Fruit fly (Drosophila melanogaster) whole organism, embryonic: ENCODE data around the gene CG3662.

Experiments
- ATbp ChIP-seq: fragments of 200-800 bp; sonication (Bioruptor generic); optimal IDR thresholded peaks from 2 replicates; lab custom pipeline; 2017; ENCODE audit warnings: missing biosample characterization, mild to moderate bottlenecking, missing genetic modification characterization, missing genetic modification reagents
- Abd-B ChIP-seq: fragments of 200-800 bp; sonication (Bioruptor generic); optimal IDR thresholded peaks from 2 replicates; lab custom pipeline; 2018; ENCODE audit warnings: missing biosample characterization, mild to moderate bottlenecking, missing genetic modification characterization, moderate library complexity
- Ada2b ChIP-seq: fragments of 200-800 bp; sonication (Bioruptor generic); IDR thresholded peaks from 2 replicates; pipeline ENCODE4 v1.3.6; 2022; ENCODE audit warnings: missing biosample characterization, missing genetic modification characterization
- B-H1 ChIP-seq: fragments of 200-800 bp; sonication (Bioruptor generic); IDR thresholded peaks from 3 replicates; pipeline ENCODE4 v1.3.6; 2022; ENCODE audit warnings: missing biosample characterization, missing genetic modification characterization
- CG10543 ChIP-seq: fragments of 200-800 bp; sonication (Bioruptor generic); optimal IDR thresholded peaks from 3 replicates; lab custom pipeline; 2017; ENCODE audit warnings: missing biosample characterization, mild to moderate bottlenecking, missing genetic modification characterization, moderate library complexity
- CG10565 ChIP-seq: fragments of 200-800 bp; sonication (Bioruptor generic); optimal IDR thresholded peaks from 3 replicates; lab custom pipeline; 2016; ENCODE audit warnings: missing biosample characterization, mild to moderate bottlenecking, missing genetic modification characterization
- CG12071 ChIP-seq: fragments of 200-800 bp; sonication (Bioruptor generic); optimal IDR thresholded peaks from 3 replicates; lab custom pipeline; 2018; ENCODE audit warnings: missing biosample characterization, mild to moderate bottlenecking, missing genetic modification characterization
- CG12236 ChIP-seq: fragments of 200-800 bp; sonication (Bioruptor generic); optimal IDR thresholded peaks from 2 replicates; lab custom pipeline; 2016; ENCODE audit warnings: missing biosample characterization, missing genetic modification characterization
- CG1233 ChIP-seq: fragments of 200-800 bp; sonication (Bioruptor generic); optimal IDR thresholded peaks from 4 replicates; lab custom pipeline; 2018; ENCODE audit warnings: missing biosample characterization, mild to moderate bottlenecking, missing genetic modification characterization
- CG13624 ChIP-seq: fragments of 200-800 bp; sonication (Bioruptor generic); optimal IDR thresholded peaks from 2 replicates; lab custom pipeline; 2016; ENCODE audit warnings: missing biosample characterization, missing genetic modification characterization
- CG1529 ChIP-seq: fragments of 200-800 bp; sonication (Bioruptor generic); optimal IDR thresholded peaks from 3 replicates; lab custom pipeline; 2018; ENCODE audit warnings: missing biosample characterization, missing genetic modification characterization
- CG1603 ChIP-seq: fragments of 200-800 bp; sonication (Bioruptor generic); optimal IDR thresholded peaks from 2 replicates; lab custom pipeline; 2019; ENCODE audit warnings: missing biosample characterization, mild to moderate bottlenecking, missing genetic modification characterization, moderate library complexity
- CG18619 ChIP-seq: fragments of 200-800 bp; sonication (Bioruptor generic); optimal IDR thresholded peaks from 3 replicates; lab custom pipeline; 2017; ENCODE audit warnings: missing biosample characterization, mild to moderate bottlenecking, missing genetic modification characterization
- CG2199 ChIP-seq: fragments of 200-800 bp; sonication (Bioruptor generic); IDR thresholded peaks from 3 replicates; pipeline ENCODE4 v1.3.6; 2022; ENCODE audit warnings: missing biosample characterization, missing genetic modification characterization
- CG7745 ChIP-seq: fragments of 200-800 bp; sonication (Bioruptor generic); optimal IDR thresholded peaks from 2 replicates; lab custom pipeline; 2018; ENCODE audit warnings: missing biosample characterization, mild to moderate bottlenecking, missing genetic modification characterization, moderate library complexity
- CG9817 ChIP-seq: fragments of 200-800 bp; sonication (Bioruptor generic); optimal IDR thresholded peaks from 2 replicates; lab custom pipeline; 2018; ENCODE audit warnings: missing biosample characterization, mild to moderate bottlenecking, missing genetic modification characterization, moderate library complexity
- CkIIα-i1 ChIP-seq: fragments of 200-800 bp; sonication (Bioruptor generic); IDR thresholded peaks from 2 replicates; pipeline ENCODE4 v1.3.6; 2022; ENCODE audit warnings: missing biosample characterization, missing genetic modification characterization
- D ChIP-seq, 2 experiments: fragments of 200-800 bp in 1 of 2; fragments of >200 bp in 1 of 2; sonication (Bioruptor generic) in 1 of 2; optimal IDR thresholded peaks; 2 replicates in 1 of 2; 3 replicates in 1 of 2; lab custom pipeline; 2017; ENCODE audit warnings: mild to moderate bottlenecking in 1 of 2, missing biosample characterization in 1 of 2, missing genetic modification characterization in 1 of 2, missing genetic modification reagents in 1 of 2
- Dll ChIP-seq: fragments of 200-800 bp; sonication (Bioruptor generic); IDR thresholded peaks from 4 replicates; pipeline ENCODE4 v1.3.6; 2022; ENCODE audit warnings: missing biosample characterization, missing genetic modification characterization; ENCODE audit not compliant: partially characterized antibody
- Hr51 ChIP-seq, 2 experiments: fragments of 200-800 bp; sonication (Bioruptor generic); optimal IDR thresholded peaks; 2 replicates in 1 of 2; 3 replicates in 1 of 2; lab custom pipeline; 2016 to 2018; ENCODE audit warnings: missing biosample characterization in 2 of 2, missing genetic modification characterization in 2 of 2, mild to moderate bottlenecking in 1 of 2, moderate library complexity in 1 of 2
- NC2β ChIP-seq: fragments of 200-800 bp; sonication (Bioruptor generic); optimal IDR thresholded peaks from 2 replicates; lab custom pipeline; 2016; ENCODE audit warnings: missing biosample characterization, missing genetic modification characterization
- Nf-YC ChIP-seq: fragments of 200-800 bp; optimal IDR thresholded peaks from 3 replicates; lab custom pipeline; 2019; ENCODE audit warnings: missing biosample characterization, mild to moderate bottlenecking, missing genetic modification characterization, moderate library complexity
- Oli ChIP-seq: fragments of 200-800 bp; sonication (Bioruptor generic); optimal IDR thresholded peaks from 2 replicates; lab custom pipeline; 2018; ENCODE audit warnings: missing biosample characterization, mild to moderate bottlenecking, missing genetic modification characterization, moderate library complexity
- Rfx ChIP-seq: fragments of 200-800 bp; sonication (Bioruptor generic); IDR thresholded peaks from 2 replicates; pipeline ENCODE4 v1.3.6; 2022; ENCODE audit warnings: missing biosample characterization, missing genetic modification characterization
- Ssrp ChIP-seq: fragments of 200-800 bp; sonication (Bioruptor generic); optimal IDR thresholded peaks from 2 replicates; lab custom pipeline; 2018; ENCODE audit warnings: missing biosample characterization, mild to moderate bottlenecking, missing genetic modification characterization, moderate library complexity
- Stat92E ChIP-seq, 3 experiments: fragments of >200 bp in 2 of 3; fragments of 200-800 bp in 1 of 3; sonication (Bioruptor generic) in 1 of 3; optimal IDR thresholded peaks; 2 replicates each; lab custom pipeline; 2017 to 2019; ENCODE audit warnings: missing biosample characterization in 3 of 3, missing genetic modification characterization in 3 of 3, mild to moderate bottlenecking in 1 of 3, moderate library complexity in 1 of 3
- TFAM ChIP-seq: fragments of 200-800 bp; sonication (Bioruptor generic); optimal IDR thresholded peaks from 2 replicates; lab custom pipeline; 2017; ENCODE audit warnings: missing biosample characterization, missing genetic modification characterization, inconsistent platforms
- Taf1 ChIP-seq: fragments of 200-800 bp; sonication (Bioruptor generic); IDR thresholded peaks from 2 replicates; pipeline ENCODE4 v1.3.6; 2022; ENCODE audit warnings: missing biosample characterization, missing genetic modification characterization
- Xbp1 ChIP-seq: fragments of 200-800 bp; sonication (Bioruptor generic); optimal IDR thresholded peaks from 3 replicates; lab custom pipeline; 2016; ENCODE audit warnings: missing biosample characterization, mild to moderate bottlenecking, missing genetic modification characterization
- amos ChIP-seq: fragments of 200-800 bp; sonication (Bioruptor generic); IDR thresholded peaks from 2 replicates; pipeline ENCODE4 v1.3.6; 2022; ENCODE audit warnings: missing biosample characterization, missing genetic modification characterization; ENCODE audit not compliant: partially characterized antibody
- bsh ChIP-seq, 2 experiments: fragments of 200-800 bp; sonication (Bioruptor generic); optimal IDR thresholded peaks; 2 replicates each; lab custom pipeline; 2017 to 2018; ENCODE audit warnings: mild to moderate bottlenecking in 2 of 2, missing biosample characterization in 2 of 2, missing genetic modification characterization in 2 of 2, moderate library complexity in 1 of 2
- cato ChIP-seq: fragments of 200-800 bp; sonication (Bioruptor generic); optimal IDR thresholded peaks from 2 replicates; lab custom pipeline; 2016; ENCODE audit warnings: missing biosample characterization, missing genetic modification characterization, borderline replicate concordance
- disco-r ChIP-seq: fragments of 200-800 bp; sonication (Bioruptor generic); optimal IDR thresholded peaks from 2 replicates; lab custom pipeline; 2016; ENCODE audit warnings: missing biosample characterization, missing genetic modification characterization
- eyg ChIP-seq: fragments of 200-800 bp; sonication (Bioruptor generic); optimal IDR thresholded peaks from 3 replicates; lab custom pipeline; 2016; ENCODE audit warnings: missing biosample characterization, missing genetic modification characterization
- fd102C ChIP-seq: fragments of 200-800 bp; sonication (Bioruptor generic); optimal IDR thresholded peaks from 2 replicates; lab custom pipeline; 2018; ENCODE audit warnings: missing biosample characterization, mild to moderate bottlenecking, missing genetic modification characterization, moderate library complexity
- fd64A ChIP-seq: fragments of 200-800 bp; sonication (Bioruptor generic); optimal IDR thresholded peaks from 3 replicates; lab custom pipeline; 2018; ENCODE audit warnings: missing biosample characterization, mild to moderate bottlenecking, missing genetic modification characterization
- gce ChIP-seq: fragments of 200-800 bp; sonication (Bioruptor generic); IDR thresholded peaks from 3 replicates; pipeline ENCODE4 v1.3.6; 2022; ENCODE audit warnings: missing biosample characterization, missing genetic modification characterization
- mirr ChIP-seq: fragments of 200-800 bp; sonication (Bioruptor generic); optimal IDR thresholded peaks from 3 replicates; lab custom pipeline; 2018; ENCODE audit warnings: missing biosample characterization, mild to moderate bottlenecking, missing genetic modification characterization
- p53 ChIP-seq: fragments of 200-800 bp; sonication (Bioruptor generic); optimal IDR thresholded peaks from 2 replicates; lab custom pipeline; 2016; ENCODE audit warnings: missing biosample characterization, missing genetic modification characterization
- pho ChIP-seq: fragments of 200-800 bp; sonication (Bioruptor generic); optimal IDR thresholded peaks from 2 replicates; lab custom pipeline; 2016; ENCODE audit warnings: missing biosample characterization, missing genetic modification characterization
- pum ChIP-seq: fragments of 200-800 bp; sonication (Bioruptor generic); optimal IDR thresholded peaks from 2 replicates; lab custom pipeline; 2016; ENCODE audit warnings: missing biosample characterization, missing genetic modification characterization
- repo ChIP-seq: fragments of 200-800 bp; sonication (Bioruptor generic); optimal IDR thresholded peaks from 2 replicates; lab custom pipeline; 2016; ENCODE audit warnings: missing biosample characterization, missing genetic modification characterization
- rib ChIP-seq: fragments of 200-800 bp; sonication (Bioruptor generic); IDR thresholded peaks from 2 replicates; pipeline ENCODE4 v1.3.6; 2022; ENCODE audit warnings: missing biosample characterization, missing genetic modification characterization
- salm ChIP-seq: fragments of 200-800 bp; sonication (Bioruptor generic); optimal IDR thresholded peaks from 2 replicates; lab custom pipeline; 2018; ENCODE audit warnings: missing biosample characterization, mild to moderate bottlenecking, missing genetic modification characterization
- slp2 ChIP-seq: fragments of 200-800 bp; sonication (Bioruptor generic); optimal IDR thresholded peaks from 2 replicates; lab custom pipeline; 2016; ENCODE audit warnings: missing biosample characterization, missing genetic modification characterization
- sob ChIP-seq: fragments of 200-800 bp; sonication (Bioruptor generic); IDR thresholded peaks from 2 replicates; pipeline ENCODE4 v1.3.6; 2022; ENCODE audit warnings: missing biosample characterization, missing genetic modification characterization
- trem ChIP-seq: fragments of 200-800 bp; optimal IDR thresholded peaks from 3 replicates; lab custom pipeline; 2019; ENCODE audit warnings: missing biosample characterization, mild to moderate bottlenecking, missing genetic modification characterization, moderate library complexity

Gene CG3662

DNA sequence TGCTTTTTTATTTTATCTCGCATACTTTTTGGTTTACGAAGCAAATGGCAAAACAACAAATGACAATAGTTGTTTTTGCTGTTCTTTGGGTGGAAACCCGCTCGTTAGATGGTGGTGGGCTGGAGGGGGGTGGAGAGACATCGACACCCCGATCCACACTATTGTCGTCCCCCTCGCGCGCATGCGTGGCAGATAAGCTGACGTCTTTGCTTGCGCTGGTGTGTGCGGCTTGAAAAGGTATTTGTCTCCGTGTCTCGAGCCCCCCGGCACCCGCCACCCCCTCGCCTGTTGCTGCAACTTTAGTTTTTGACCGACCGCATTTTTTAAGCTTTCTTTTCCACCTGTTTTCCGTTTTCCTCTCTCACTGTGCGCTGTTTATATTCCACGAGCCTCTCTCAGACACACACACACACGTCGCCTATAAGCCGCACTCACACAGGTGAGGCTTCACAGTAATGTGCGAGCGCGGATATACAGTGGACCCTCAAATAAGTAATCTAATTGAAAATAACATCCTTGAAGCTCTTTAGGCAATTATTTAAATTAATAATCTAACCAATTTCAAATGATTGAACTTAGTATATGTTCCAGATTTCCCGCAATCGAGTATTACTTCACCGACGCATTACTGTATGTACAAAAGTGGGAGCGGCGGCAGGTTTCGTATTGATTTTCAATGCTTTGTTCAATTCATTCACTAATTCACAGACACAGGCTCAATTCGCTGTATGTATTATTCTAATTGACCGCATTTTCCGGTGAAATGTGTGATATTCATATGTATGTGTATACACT lies 46.1 kb downstream of the CG3662 start (continued):
- peak; percentile 93 for TF ChIP-seq CG1233 (GFP tag; lab: Kevin White, UChicago)
- TF ChIP-seq disco-r (GFP tag; lab: Kevin White, UChicago): peak; percentile 84
- peak; percentile 90 for TF ChIP-seq Ssrp (tag; lab: Kevin White, UChicago)
- TF ChIP-seq Nf-YC: peak; percentile 82
- TF ChIP-seq CG10543 (GFP tag; lab: Kevin White, UChicago): peak; percentile 85
- peak; percentile 46 for TF ChIP-seq TFAM
- TF ChIP-seq B-H1 (GFP tag; lab: Robert Waterston, UW): peak; percentile 93
- TF ChIP-seq Abd-B (GFP tag; lab: Kevin White, UChicago): peak; percentile 91
- peak; percentile 62 for TF ChIP-seq trem (tag; lab: Kevin White, UChicago)
- peak in 1 of 3 experiments; percentile 66 for TF ChIP-seq Stat92E (GFP tag; optimal IDR thresholded peaks at IDR 0.05; lab: Kevin White, UChicago)
- TF ChIP-seq Xbp1 (GFP tag; lab: Kevin White, UChicago): peak; percentile 94
- TF ChIP-seq CG18619: peak; percentile 87
- peak; percentile 96 for TF ChIP-seq CG9817 (tag; lab: Kevin White, UChicago)
- peak; percentile 89 for TF ChIP-seq pho (GFP tag; lab: Kevin White, UChicago)
- TF ChIP-seq repo (GFP tag; lab: Kevin White, UChicago): peak; percentile 82
- TF ChIP-seq cato (GFP tag; lab: Kevin White, UChicago): peak; percentile 80
- TF ChIP-seq ATbp (GFP tag; lab: Kevin White, UChicago): peak; percentile 90
- no peak for TF ChIP-seq CG7745 (tag; lab: Kevin White, UChicago)
- TF ChIP-seq CG10565: peak; percentile 51
- peak; percentile 70 for TF ChIP-seq CG12236 (GFP tag; lab: Kevin White, UChicago)
- peak; percentile 85 for TF ChIP-seq CG1529 (GFP tag; lab: Kevin White, UChicago)
- TF ChIP-seq CG2199: peak; percentile 91; the same call in 2 of the 3 replicates
- TF ChIP-seq bsh (GFP tag; optimal IDR thresholded peaks at IDR 0.05; lab: Kevin White, UChicago): peak; percentile 71 to 92
- peak; percentile 94 for TF ChIP-seq CG1603 (tag; lab: Kevin White, UChicago)
- TF ChIP-seq rib (GFP tag; lab: Robert Waterston, UW): peak; percentile 95
- peak; percentile 81 for TF ChIP-seq salm
- TF ChIP-seq amos (GFP tag; lab: Robert Waterston, UW): 0 out of 2 replicates have a peak, but pooled peaks have one; percentile 14
- TF ChIP-seq D (optimal IDR thresholded peaks at IDR 0.05; lab: Kevin White, UChicago): no peak
- peak; percentile 87 for TF ChIP-seq D (GFP tag; optimal IDR thresholded peaks at IDR 0.05; lab: Kevin White, UChicago)
- TF ChIP-seq fd102C (GFP tag; lab: Kevin White, UChicago): peak; percentile 62
- TF ChIP-seq CG13624: peak; percentile 93
- TF ChIP-seq slp2: peak; percentile 87
- TF ChIP-seq fd64A (GFP tag; lab: Kevin White, UChicago): peak; percentile 71
- peak; percentile 87 for TF ChIP-seq pum (GFP tag; lab: Kevin White, UChicago)
- peak; percentile 87 to 93 for TF ChIP-seq Hr51 (GFP tag; optimal IDR thresholded peaks at IDR 0.05; lab: Kevin White, UChicago)
- peak; percentile 94 for TF ChIP-seq Oli (tag; lab: Kevin White, UChicago)
- peak; percentile 57 for TF ChIP-seq p53
- peak; percentile 89 for TF ChIP-seq CG12071
- TF ChIP-seq Taf1 (GFP tag; lab: Robert Waterston, UW): peak; percentile 91
- TF ChIP-seq gce (GFP tag; lab: Robert Waterston, UW): peak; percentile 92; the same call in 2 of the 3 replicates
- TF ChIP-seq CkIIα-i1 (GFP tag; lab: Robert Waterston, UW): peak; percentile 31; the same call in 1 of the 2 replicates
- peak; percentile 95 for TF ChIP-seq sob (GFP tag; lab: Robert Waterston, UW)
- TF ChIP-seq mirr (GFP tag; lab: Kevin White, UChicago): peak; percentile 91
- TF ChIP-seq eyg: peak; percentile 83
- TF ChIP-seq NC2β (GFP tag; lab: Kevin White, UChicago): peak; percentile 75
- peak; percentile 98 for TF ChIP-seq Rfx (GFP tag; lab: Robert Waterston, UW)
- peak; percentile 93 for TF ChIP-seq Ada2b (GFP tag; lab: Robert Waterston, UW)
- TF ChIP-seq Dll (GFP tag; lab: Robert Waterston, UW): no peak
